Fruit fly (Drosophila melanogaster) whole organism, embryonic: ENCODE data around the gene Trpgamma.
A peak's percentile ranks its signal among the peaks of the same experiment; 100 is the strongest.

Experiments used
- CG11723 ChIP-seq: fragments of 200-800 bp; sonication (Bioruptor generic); optimal IDR thresholded peaks from 2 replicates; lab custom pipeline; 2017; ENCODE audit warnings: missing biosample characterization, mild to moderate bottlenecking, missing genetic modification characterization
- CG12071 ChIP-seq: fragments of 200-800 bp; sonication (Bioruptor generic); optimal IDR thresholded peaks from 3 replicates; lab custom pipeline; 2018; ENCODE audit warnings: missing biosample characterization, mild to moderate bottlenecking, missing genetic modification characterization
- CG13775 ChIP-seq: fragments of 200-800 bp; sonication (Bioruptor generic); optimal IDR thresholded peaks from 3 replicates; lab custom pipeline; 2017; ENCODE audit warnings: missing biosample characterization, mild to moderate bottlenecking, missing genetic modification characterization
- CG14441 ChIP-seq: fragments of 200-800 bp; sonication (Bioruptor generic); IDR thresholded peaks from 2 replicates; pipeline ENCODE4 v1.3.6; 2022; ENCODE audit warnings: missing biosample characterization, missing genetic modification characterization
- CG1603 ChIP-seq: fragments of 200-800 bp; sonication (Bioruptor generic); optimal IDR thresholded peaks from 2 replicates; lab custom pipeline; 2019; ENCODE audit warnings: missing biosample characterization, mild to moderate bottlenecking, missing genetic modification characterization, moderate library complexity
- CG17186 ChIP-seq: fragments of 200-800 bp; sonication (Bioruptor generic); optimal IDR thresholded peaks from 3 replicates; lab custom pipeline; 2017; ENCODE audit warnings: missing biosample characterization, missing genetic modification reagents, missing genetic modification characterization
- CG18476 ChIP-seq: fragments of 200-800 bp; sonication (Bioruptor generic); optimal IDR thresholded peaks from 2 replicates; lab custom pipeline; 2016; ENCODE audit warnings: missing biosample characterization, mild to moderate bottlenecking, missing genetic modification characterization
- CG2678 ChIP-seq: fragments of 200-800 bp; sonication (Bioruptor generic); optimal IDR thresholded peaks from 3 replicates; lab custom pipeline; 2019; ENCODE audit warnings: missing biosample characterization, mild to moderate bottlenecking, missing genetic modification characterization, moderate library complexity
- CG31365 ChIP-seq: fragments of 200-800 bp; sonication (Bioruptor generic); optimal IDR thresholded peaks from 2 replicates; lab custom pipeline; 2018; ENCODE audit warnings: missing biosample characterization, mild to moderate bottlenecking, missing genetic modification characterization
- CG33557 ChIP-seq: fragments of 200-800 bp; sonication (Bioruptor generic); optimal IDR thresholded peaks from 2 replicates; lab custom pipeline; 2019; ENCODE audit warnings: missing biosample characterization, mild to moderate bottlenecking, missing genetic modification characterization, moderate library complexity
- CG34422 ChIP-seq: fragments of 200-800 bp; sonication (Bioruptor generic); IDR thresholded peaks from 3 replicates; pipeline ENCODE4 v1.3.6; 2022; ENCODE audit warnings: missing biosample characterization, missing genetic modification characterization
- CG4282 ChIP-seq: fragments of 200-800 bp; sonication (Bioruptor generic); optimal IDR thresholded peaks from 2 replicates; lab custom pipeline; 2016; ENCODE audit warnings: missing biosample characterization, missing genetic modification characterization
- CG6689 ChIP-seq: fragments of 200-800 bp; sonication (Bioruptor generic); IDR thresholded peaks from 2 replicates; pipeline ENCODE4 v1.3.6; 2022; ENCODE audit warnings: missing biosample characterization, missing genetic modification characterization
- CG6854 ChIP-seq: fragments of 200-800 bp; sonication (Bioruptor generic); optimal IDR thresholded peaks from 3 replicates; lab custom pipeline; 2017; ENCODE audit warnings: missing biosample characterization, mild to moderate bottlenecking, missing genetic modification characterization
- CG8478 ChIP-seq: fragments of >200 bp; optimal IDR thresholded peaks from 2 replicates; lab custom pipeline; 2018
- CG9437 ChIP-seq: fragments of 200-800 bp; sonication (Bioruptor generic); optimal IDR thresholded peaks from 2 replicates; lab custom pipeline; 2018; ENCODE audit warnings: missing biosample characterization, mild to moderate bottlenecking, missing genetic modification characterization
- CTCF ChIP-seq: fragments of 200-800 bp; sonication (Bioruptor generic); optimal IDR thresholded peaks from 2 replicates; lab custom pipeline; 2017; ENCODE audit warnings: missing biosample characterization, mild to moderate bottlenecking, missing genetic modification characterization, moderate library complexity
- CrebB ChIP-seq: fragments of 200-800 bp; sonication (Bioruptor generic); optimal IDR thresholded peaks from 3 replicates; lab custom pipeline; 2018; ENCODE audit warnings: missing biosample characterization, mild to moderate bottlenecking, missing genetic modification characterization
- D19A ChIP-seq: fragments of 200-800 bp; optimal IDR thresholded peaks from 3 replicates; lab custom pipeline; 2019; ENCODE audit warnings: missing biosample characterization, mild to moderate bottlenecking, missing genetic modification characterization, moderate library complexity
- Deaf1 ChIP-seq: fragments of 200-800 bp; optimal IDR thresholded peaks from 3 replicates; lab custom pipeline; 2019; ENCODE audit warnings: missing biosample characterization, mild to moderate bottlenecking, missing genetic modification characterization, moderate library complexity
- Drgx ChIP-seq: fragments of 200-800 bp; sonication (Bioruptor generic); IDR thresholded peaks from 2 replicates; pipeline ENCODE4 v1.3.6; 2022; ENCODE audit warnings: missing biosample characterization, missing genetic modification characterization
- Ets97D ChIP-seq: fragments of 200-800 bp; sonication (Bioruptor generic); optimal IDR thresholded peaks from 3 replicates; lab custom pipeline; 2016; ENCODE audit warnings: missing biosample characterization, missing genetic modification characterization
- Fer3 ChIP-seq: fragments of 200-800 bp; sonication (Bioruptor generic); optimal IDR thresholded peaks from 2 replicates; lab custom pipeline; 2018; ENCODE audit warnings: missing biosample characterization, mild to moderate bottlenecking, missing genetic modification characterization, moderate library complexity
- HHEX ChIP-seq: fragments of 200-800 bp; sonication (Bioruptor generic); optimal IDR thresholded peaks from 3 replicates; lab custom pipeline; 2017; ENCODE audit warnings: missing biosample characterization, mild to moderate bottlenecking, missing genetic modification characterization, missing genetic modification reagents
- Jarid2 ChIP-seq: fragments of 200-800 bp; sonication (Bioruptor generic); optimal IDR thresholded peaks from 3 replicates; lab custom pipeline; 2017; ENCODE audit warnings: mild to moderate bottlenecking, missing biosample characterization, missing genetic modification reagents, missing genetic modification characterization
- Lhr ChIP-seq: fragments of 200-800 bp; sonication (Bioruptor generic); optimal IDR thresholded peaks from 3 replicates; lab custom pipeline; 2017; ENCODE audit warnings: mild to moderate bottlenecking, missing biosample characterization, missing genetic modification reagents, missing genetic modification characterization
- Lim3 ChIP-seq: fragments of 200-800 bp; sonication (Bioruptor generic); IDR thresholded peaks from 2 replicates; pipeline ENCODE4 v1.3.6; 2022; ENCODE audit warnings: missing biosample characterization, missing genetic modification characterization
- NC2α ChIP-seq: fragments of 200-800 bp; sonication (Bioruptor generic); optimal IDR thresholded peaks from 2 replicates; lab custom pipeline; 2016; ENCODE audit warnings: missing biosample characterization, missing genetic modification characterization
- Pdp1 ChIP-seq, 2 experiments: fragments of 200-800 bp; sonication (Bioruptor generic); optimal IDR thresholded peaks; 3 replicates each; lab custom pipeline; 2016; ENCODE audit warnings: missing biosample characterization in 2 of 2, missing genetic modification characterization in 2 of 2, mild to moderate bottlenecking in 1 of 2, moderate library complexity in 1 of 2
- Scr ChIP-seq: fragments of 200-800 bp; sonication (Bioruptor generic); IDR thresholded peaks from 2 replicates; pipeline ENCODE4 v1.3.6; 2022; ENCODE audit warnings: missing biosample characterization, missing genetic modification characterization; ENCODE audit not compliant: partially characterized antibody
- Side ChIP-seq: fragments of 200-800 bp; sonication (Bioruptor generic); optimal IDR thresholded peaks from 2 replicates; lab custom pipeline; 2016; ENCODE audit warnings: missing biosample characterization, missing genetic modification characterization
- Sin3A ChIP-seq: fragments of >200 bp; optimal IDR thresholded peaks from 2 replicates; lab custom pipeline; 2018
- Sry-δ ChIP-seq: fragments of 200-800 bp; sonication (Bioruptor generic); optimal IDR thresholded peaks from 2 replicates; lab custom pipeline; 2016; ENCODE audit warnings: missing biosample characterization, missing genetic modification characterization
- Ssrp ChIP-seq: fragments of 200-800 bp; sonication (Bioruptor generic); optimal IDR thresholded peaks from 2 replicates; lab custom pipeline; 2018; ENCODE audit warnings: missing biosample characterization, mild to moderate bottlenecking, missing genetic modification characterization, moderate library complexity
- az2 ChIP-seq: fragments of 200-800 bp; sonication (Bioruptor generic); optimal IDR thresholded peaks from 3 replicates; lab custom pipeline; 2016; ENCODE audit warnings: missing biosample characterization, missing genetic modification characterization
- bbx ChIP-seq: fragments of 200-800 bp; sonication (Bioruptor generic); IDR thresholded peaks from 2 replicates; pipeline ENCODE4 v1.3.6; 2022; ENCODE audit warnings: missing biosample characterization, missing genetic modification characterization; ENCODE audit not compliant: partially characterized antibody
- br ChIP-seq: fragments of >200 bp; optimal IDR thresholded peaks from 2 replicates; lab custom pipeline; 2017
- cato ChIP-seq: fragments of 200-800 bp; sonication (Bioruptor generic); optimal IDR thresholded peaks from 2 replicates; lab custom pipeline; 2016; ENCODE audit warnings: missing biosample characterization, missing genetic modification characterization, borderline replicate concordance
- crc ChIP-seq: fragments of 200-800 bp; sonication (Bioruptor generic); optimal IDR thresholded peaks from 2 replicates; lab custom pipeline; 2016; ENCODE audit warnings: missing biosample characterization, missing genetic modification characterization
- croc ChIP-seq: fragments of 200-800 bp; sonication (Bioruptor generic); conservative IDR thresholded peaks from 3 replicates; pipeline ENCODE4 v1.3.6; 2022; ENCODE audit warnings: missing biosample characterization, missing genetic modification characterization
- crp ChIP-seq, 2 experiments: fragments of 200-800 bp; sonication (Bioruptor generic); optimal IDR thresholded peaks; 2 replicates in 1 of 2; 3 replicates in 1 of 2; lab custom pipeline; 2017; ENCODE audit warnings: missing biosample characterization in 2 of 2, missing genetic modification characterization in 2 of 2, mild to moderate bottlenecking in 1 of 2, moderate library complexity in 1 of 2
- dimm ChIP-seq: fragments of 200-800 bp; sonication (Bioruptor generic); IDR thresholded peaks from 2 replicates; pipeline ENCODE4 v1.3.6; 2022; ENCODE audit warnings: missing biosample characterization, missing genetic modification characterization
- dysf ChIP-seq: fragments of 200-800 bp; sonication (Bioruptor generic); IDR thresholded peaks from 3 replicates; pipeline ENCODE4 v1.3.6; 2022; ENCODE audit warnings: missing biosample characterization, missing genetic modification characterization
- eve ChIP-seq, 2 experiments: fragments of >200 bp; optimal IDR thresholded peaks; 2 replicates each; lab custom pipeline; 2017; ENCODE audit warnings: missing biosample characterization in 2 of 2, missing genetic modification characterization in 2 of 2
- gce ChIP-seq: fragments of 200-800 bp; sonication (Bioruptor generic); IDR thresholded peaks from 3 replicates; pipeline ENCODE4 v1.3.6; 2022; ENCODE audit warnings: missing biosample characterization, missing genetic modification characterization
- gcm2 ChIP-seq: fragments of 200-800 bp; sonication (Bioruptor generic); optimal IDR thresholded peaks from 2 replicates; lab custom pipeline; 2016; ENCODE audit warnings: missing biosample characterization, missing genetic modification characterization
- h ChIP-seq: fragments of >200 bp; optimal IDR thresholded peaks from 2 replicates; lab custom pipeline; 2017
- mam ChIP-seq: fragments of 200-800 bp; sonication (Bioruptor generic); optimal IDR thresholded peaks from 3 replicates; lab custom pipeline; 2016; ENCODE audit warnings: missing biosample characterization, missing genetic modification characterization
- pros ChIP-seq: fragments of 200-800 bp; sonication (Bioruptor generic); optimal IDR thresholded peaks from 3 replicates; lab custom pipeline; 2019; ENCODE audit warnings: missing biosample characterization, mild to moderate bottlenecking, missing genetic modification characterization, moderate library complexity
- sima ChIP-seq: fragments of 200-800 bp; sonication (Bioruptor generic); optimal IDR thresholded peaks from 2 replicates; lab custom pipeline; 2016; ENCODE audit warnings: missing biosample characterization, missing genetic modification characterization
- tin ChIP-seq: fragments of 200-800 bp; sonication (Bioruptor generic); optimal IDR thresholded peaks from 3 replicates; lab custom pipeline; 2016; ENCODE audit warnings: missing biosample characterization, missing genetic modification characterization
- toy ChIP-seq: fragments of 200-800 bp; sonication (Bioruptor generic); IDR thresholded peaks from 2 replicates; pipeline ENCODE4 v1.3.6; 2022; ENCODE audit warnings: missing biosample characterization, missing genetic modification characterization

The Trpgamma gene

dm6 chr2L:16620384-16620908 is 56.1 kb downstream of the Trpgamma start (continued):
- TF ChIP-seq CG33557 (no peak), sima (GFP tag; lab: Kevin White, UChicago) (no peak), CG4282 (GFP tag; lab: Kevin White, UChicago) (no peak), cato (GFP tag; lab: Kevin White, UChicago) (peak; percentile 19), gce (GFP tag; lab: Robert Waterston, UW) (no peak), CG1603 (tag; lab: Kevin White, UChicago) (peak; percentile 15), CG13775 (GFP tag; lab: Kevin White, UChicago) (peak; percentile 13), CG11723 (peak; percentile 41), CG17186 (GFP tag; lab: Kevin White, UChicago) (no peak), CG8478 (lab: Kevin White, UChicago) (no peak), CTCF (GFP tag; lab: Kevin White, UChicago) (peak; percentile 51), Ets97D (peak; percentile 27), Ssrp (tag; lab: Kevin White, UChicago) (peak; percentile 90), Jarid2 (GFP tag; lab: Kevin White, UChicago) (peak; percentile 31), h (lab: Kevin White, UChicago) (no peak), croc (GFP tag; lab: Robert Waterston, UW) (peak; percentile 81), crc (GFP tag; lab: Kevin White, UChicago) (peak; percentile 32), br (lab: Kevin White, UChicago) (no peak), NC2α (GFP tag; lab: Kevin White, UChicago) (peak; percentile 5), CG18476 (GFP tag; lab: Kevin White, UChicago) (peak; percentile 67), CG2678 (tag; lab: Kevin White, UChicago) (peak; percentile 89), CG14441 (GFP tag; lab: Robert Waterston, UW) (peak; percentile 59; the same call in 1 of the 2 replicates), dysf (GFP tag; lab: Robert Waterston, UW) (peak; percentile 68; the same call in 2 of the 3 replicates), Sry-δ (peak; percentile 18), pros (GFP tag; lab: Kevin White, UChicago) (no peak), eve (GFP tag; optimal IDR thresholded peaks at IDR 0.05; lab: Kevin White, UChicago) (peak in 1 of 2 experiments; percentile 88), CG6689 (GFP tag; lab: Robert Waterston, UW) (peak; percentile 83), CG31365 (tag; lab: Kevin White, UChicago) (peak; percentile 8), tin (peak; percentile 77), Deaf1 (peak; percentile 48), crp (GFP tag; optimal IDR thresholded peaks at IDR 0.05; lab: Kevin White, UChicago) (peak in 1 of 2 experiments; percentile 26), CrebB (tag; lab: Kevin White, UChicago) (no peak), Scr (GFP tag; lab: Robert Waterston, UW) (no peak), Lhr (GFP tag; lab: Kevin White, UChicago) (peak; percentile 20), bbx (GFP tag; lab: Robert Waterston, UW) (no peak), Sin3A (lab: Kevin White, UChicago) (no peak), az2 (GFP tag; lab: Kevin White, UChicago) (peak; percentile 58), Side (GFP tag; lab: Kevin White, UChicago) (no peak), Fer3 (peak; percentile 65), CG12071 (GFP tag; lab: Kevin White, UChicago) (peak; percentile 38), Pdp1 (GFP tag; optimal IDR thresholded peaks at IDR 0.05; lab: Kevin White, UChicago) (peak in 1 of 2 experiments; percentile 72), CG6854 (GFP tag; lab: Kevin White, UChicago) (no peak), HHEX (GFP tag; lab: Kevin White, UChicago) (peak; percentile 73), dimm (GFP tag; lab: Robert Waterston, UW) (no peak), Drgx (GFP tag; lab: Robert Waterston, UW) (peak; percentile 59; the same call in 1 of the 2 replicates), D19A (tag; lab: Kevin White, UChicago) (peak; percentile 84), CG34422 (GFP tag; lab: Robert Waterston, UW) (peak; percentile 61; the same call in 1 of the 3 replicates), Lim3 (GFP tag; lab: Robert Waterston, UW) (no peak), gcm2 (GFP tag; lab: Kevin White, UChicago) (no peak), toy (GFP tag; lab: Robert Waterston, UW) (no peak), mam (GFP tag; lab: Kevin White, UChicago) (peak; percentile 44), CG9437 (peak; percentile 55)
